Fruit fly (Drosophila melanogaster) Kc167 (cell line): ENCODE results near the gene Gr5a.

ENCODE experiments used
- Myc ChIP-seq: fragments of >200 bp; optimal IDR thresholded peaks from 2 replicates; lab custom pipeline; 2017; ENCODE audit warnings: missing external identifiers
- Sin3A ChIP-seq: fragments of >200 bp; optimal IDR thresholded peaks from 2 replicates; lab custom pipeline; 2018; ENCODE audit warnings: missing external identifiers
- h ChIP-seq: fragments of >200 bp; optimal IDR thresholded peaks from 3 replicates; lab custom pipeline; 2018; ENCODE audit warnings: missing external identifiers
- insv ChIP-seq: fragments of >200 bp; optimal IDR thresholded peaks from 3 replicates; lab custom pipeline; 2018; ENCODE audit warnings: missing external identifiers
- psq ChIP-seq: fragments of >200 bp; optimal IDR thresholded peaks from 2 replicates; lab custom pipeline; 2017; ENCODE audit warnings: missing external identifiers
- ttk ChIP-seq: sonication (Bioruptor generic); optimal IDR thresholded peaks from 2 replicates; lab custom pipeline; 2017; ENCODE audit warnings: missing external identifiers

Gr5a gene

DNA sequence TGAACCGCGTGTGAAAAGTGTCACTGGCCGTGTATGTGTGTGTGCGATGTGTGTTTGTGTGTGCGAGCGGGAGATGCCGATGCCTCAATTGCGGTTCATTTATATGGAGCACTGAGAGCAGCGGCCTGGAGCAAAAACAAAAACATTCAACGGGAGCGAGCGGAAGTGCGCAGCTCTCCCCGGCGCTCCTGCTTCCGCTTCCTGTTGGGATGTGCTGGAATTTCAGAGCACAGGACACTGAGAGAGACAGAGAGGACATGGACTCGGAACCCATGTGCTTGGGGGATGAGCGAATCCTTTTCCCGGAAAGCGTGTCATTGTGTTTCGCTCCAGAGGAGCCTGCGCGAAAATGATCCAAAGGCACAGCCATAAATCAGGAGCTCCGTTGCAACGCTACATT lies 16.2 kb upstream of the Gr5a start:
- no peak for TF ChIP-seq insv (lab: Kevin White, UChicago)
- no peak for TF ChIP-seq psq (lab: Kevin White, UChicago)
- no peak for TF ChIP-seq h
- TF ChIP-seq Sin3A: no peak
- no peak for TF ChIP-seq ttk (lab: Kevin White, UChicago)
- TF ChIP-seq Myc (lab: Kevin White, UChicago): no peak

DNA sequence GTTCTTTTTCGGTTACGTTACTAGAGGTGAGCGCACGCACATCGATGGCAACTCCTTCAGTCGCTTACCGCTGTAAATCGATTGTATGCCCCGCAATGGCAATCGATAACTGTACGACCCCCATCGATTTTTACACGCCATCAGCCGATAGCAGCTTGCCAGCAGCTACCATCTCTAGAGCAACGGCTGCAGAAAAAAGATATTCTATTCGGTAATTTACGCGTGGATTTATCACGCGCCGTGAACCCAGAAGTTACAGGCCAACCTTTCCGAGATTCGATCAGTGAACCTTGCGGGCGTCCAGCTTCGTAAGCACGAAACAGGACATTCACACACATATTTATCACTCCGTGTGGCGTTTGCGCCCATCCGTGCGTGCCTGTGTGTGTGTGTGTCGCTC lies 14.5 kb upstream of the Gr5a start, which contains the start of the genes Sirt4 and CG4119:
Gene Sirt4 (minus strand): TSS at position 39 of the 400 bp plus-strand sequence.
Gene CG4119 (plus strand): TSS at position 151 of the 400 bp plus-strand sequence.
- TF ChIP-seq h (no peak), insv (lab: Kevin White, UChicago) (no peak), Sin3A (no peak), ttk (lab: Kevin White, UChicago) (no peak), psq (lab: Kevin White, UChicago) (no peak)

DNA sequence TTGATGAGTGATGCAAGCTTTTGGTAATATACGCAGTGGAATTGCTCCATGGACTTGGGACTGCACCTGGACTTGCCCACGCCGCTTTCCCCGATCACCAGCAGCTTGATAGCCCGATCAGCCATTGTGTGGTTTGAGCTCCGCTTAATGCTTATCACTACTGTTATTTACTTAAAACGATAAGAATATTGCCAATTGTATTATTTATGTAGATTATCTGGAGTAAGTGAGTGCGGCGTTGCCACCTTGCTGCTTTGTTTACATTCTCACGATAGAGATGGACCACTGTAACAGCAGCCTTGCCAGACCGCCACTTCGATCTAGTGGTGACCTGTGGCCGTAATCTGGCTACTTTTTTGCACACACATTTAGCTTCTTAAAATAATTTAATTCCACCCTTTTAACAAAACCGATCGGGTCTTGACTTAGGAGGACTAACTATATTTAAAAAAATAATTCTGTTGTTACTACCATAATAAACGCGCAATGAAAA lies 8.8 kb upstream of the Gr5a start, which contains the start of gene Rab18:
Gene Rab18 (minus strand): TSS at position 276 of the 493 bp plus-strand sequence.
- TF ChIP-seq insv (lab: Kevin White, UChicago) (no peak), psq (lab: Kevin White, UChicago) (no peak), Myc (lab: Kevin White, UChicago) (no peak), ttk (lab: Kevin White, UChicago) (no peak), h (no peak), Sin3A (no peak)

DNA sequence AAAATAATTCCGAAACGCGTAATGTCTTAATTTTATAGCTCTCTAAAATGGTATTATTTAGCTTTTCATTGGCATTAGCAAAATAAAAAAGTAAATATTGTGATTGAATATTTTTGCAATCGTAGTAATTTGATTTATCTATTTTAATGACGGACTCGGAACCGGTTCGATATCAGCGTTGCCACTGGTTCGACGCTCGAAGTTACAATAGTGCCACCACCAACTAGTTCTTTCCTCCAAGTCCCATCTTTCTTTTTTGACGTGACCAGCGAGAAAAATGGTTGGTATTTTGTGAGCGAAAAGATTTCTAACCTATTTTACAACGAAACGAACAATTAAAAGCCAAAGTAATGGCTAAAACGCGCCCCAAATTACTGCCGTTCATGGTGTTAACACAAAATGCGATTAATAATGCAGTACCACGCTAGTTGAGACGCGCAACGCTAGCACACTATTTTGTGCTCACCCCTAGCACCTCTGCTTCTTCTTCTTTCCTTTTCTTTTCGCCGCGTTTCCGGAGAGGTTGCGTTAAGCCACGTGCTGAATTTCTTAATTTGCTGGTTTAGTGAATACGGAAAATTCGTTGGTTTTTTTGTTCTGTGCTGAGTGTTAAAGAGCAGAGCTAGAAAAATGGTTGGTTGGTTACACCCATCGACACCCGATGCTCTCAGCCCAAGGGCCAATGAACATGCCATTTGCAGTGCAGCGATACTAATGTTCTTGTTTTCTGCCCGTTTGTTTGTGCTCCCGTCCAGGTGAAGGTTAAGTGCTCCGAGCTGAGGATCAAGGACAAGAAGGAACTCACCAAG lies 8.0 kb upstream of the Gr5a start, which contains the start of gene RpL35:
Gene RpL35 (plus strand): TSS at position 159 of the 809 bp plus-strand sequence.
- no peak for TF ChIP-seq h
- TF ChIP-seq insv (lab: Kevin White, UChicago): no peak
- TF ChIP-seq psq (lab: Kevin White, UChicago): no peak
- TF ChIP-seq Myc (lab: Kevin White, UChicago): no peak
- TF ChIP-seq Sin3A: no peak
- TF ChIP-seq ttk (lab: Kevin White, UChicago): no peak

DNA sequence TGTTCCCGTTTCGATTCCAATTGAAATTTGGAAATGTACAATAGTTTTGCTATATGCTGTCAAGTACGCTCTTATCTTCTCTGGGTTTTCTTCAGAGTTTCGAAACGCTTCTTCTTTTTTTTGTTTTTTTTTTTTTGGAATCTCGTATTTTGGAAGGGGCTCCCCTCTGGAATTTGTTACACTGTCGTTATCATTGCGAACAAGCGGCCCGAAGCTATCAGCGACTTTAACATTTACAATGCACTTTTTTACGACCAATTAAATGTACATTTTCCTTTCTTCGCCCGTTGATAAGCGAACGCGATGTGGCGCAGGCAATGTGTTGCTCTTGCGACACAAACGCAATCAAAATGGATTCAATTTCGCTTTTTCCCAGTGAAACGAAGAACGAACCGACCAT lies 3.6 kb upstream of the Gr5a start:
- TF ChIP-seq h (no peak), insv (lab: Kevin White, UChicago) (no peak), psq (lab: Kevin White, UChicago) (no peak), Sin3A (no peak), Myc (lab: Kevin White, UChicago) (no peak)

DNA sequence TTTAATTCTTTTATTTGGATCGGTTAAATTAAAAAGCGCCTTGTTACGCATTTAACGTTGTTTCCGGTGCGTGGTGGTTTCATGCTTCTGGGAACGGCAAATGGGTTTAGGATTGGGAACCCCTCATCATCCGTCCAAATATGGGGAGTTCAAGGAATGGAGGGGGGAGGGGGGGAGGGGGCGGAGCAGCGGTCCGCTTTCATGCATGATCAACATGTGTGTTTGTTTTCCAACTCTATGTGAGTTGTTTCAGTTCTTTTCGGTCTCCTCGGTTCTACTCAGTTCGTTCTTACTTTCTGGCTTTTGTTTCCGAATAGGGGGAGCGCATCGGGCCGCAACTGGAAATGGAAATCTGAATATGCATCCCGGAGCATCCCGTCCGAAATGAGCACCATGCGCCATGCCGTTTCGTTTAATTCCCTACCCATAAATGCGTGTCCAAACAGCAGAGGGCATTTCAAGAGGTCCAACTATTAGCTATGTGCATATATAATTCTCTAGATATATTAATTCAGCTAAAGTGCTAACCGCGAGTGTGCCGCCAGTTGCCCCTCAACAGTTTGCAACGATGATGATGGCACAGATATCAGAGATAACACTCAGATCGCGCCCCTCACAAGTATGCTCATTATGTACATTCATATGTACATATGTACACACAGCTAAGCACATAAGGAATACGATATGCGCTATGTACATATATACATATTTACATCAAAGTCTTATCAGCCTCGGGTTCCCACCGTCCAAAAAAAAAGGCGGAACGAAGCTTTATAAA lies 2.8 kb upstream of the Gr5a start:
- no peak for TF ChIP-seq ttk (lab: Kevin White, UChicago)
- TF ChIP-seq Sin3A: no peak
- no peak for TF ChIP-seq Myc (lab: Kevin White, UChicago)
- no peak for TF ChIP-seq h
- no peak for TF ChIP-seq insv (lab: Kevin White, UChicago)
- TF ChIP-seq psq (lab: Kevin White, UChicago): no peak

dm6 chrX:5678178-5678470 lies 2.3 kb upstream of the Gr5a start:
- no peak for TF ChIP-seq h
- TF ChIP-seq Sin3A: no peak
- TF ChIP-seq insv (lab: Kevin White, UChicago): no peak
- no peak for TF ChIP-seq Myc (lab: Kevin White, UChicago)
- no peak for TF ChIP-seq psq (lab: Kevin White, UChicago)
- no peak for TF ChIP-seq ttk (lab: Kevin White, UChicago)

- TF ChIP-seq psq (lab: Kevin White, UChicago) (no peak), Myc (lab: Kevin White, UChicago) (no peak), h (no peak), Sin3A (no peak), insv (lab: Kevin White, UChicago) (no peak), ttk (lab: Kevin White, UChicago) (no peak)
Measured at dm6 chrX:5679079-5679932, 1.1 kb upstream of the Gr5a start.

DNA sequence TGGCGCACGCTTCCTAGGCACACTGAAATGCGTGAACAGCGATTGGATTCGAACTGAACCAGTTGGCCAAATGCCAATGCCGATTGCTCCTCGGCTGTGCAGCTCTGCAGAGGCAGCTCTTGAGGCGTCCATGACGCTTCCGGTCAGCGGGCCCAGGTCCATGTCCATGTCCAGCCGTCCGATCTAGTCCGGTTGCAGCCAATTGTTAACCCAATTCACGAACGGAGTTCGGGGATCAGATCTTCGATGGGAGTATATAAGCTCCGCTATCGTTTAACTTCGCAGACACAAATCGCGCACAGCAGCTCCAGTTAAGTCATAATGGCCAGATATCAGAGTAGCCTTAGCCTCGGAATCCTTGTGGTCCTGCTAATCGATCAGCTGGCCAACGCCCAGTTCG lies 2.5 kb downstream of the Gr5a start, which contains the start of gene CG42449:
Gene CG42449 (plus strand): TSS at position 301 of the 400 bp plus-strand sequence.
- TF ChIP-seq psq (lab: Kevin White, UChicago) (no peak), Sin3A (no peak), Myc (lab: Kevin White, UChicago) (no peak), insv (lab: Kevin White, UChicago) (no peak), ttk (lab: Kevin White, UChicago) (no peak), h (no peak)

DNA sequence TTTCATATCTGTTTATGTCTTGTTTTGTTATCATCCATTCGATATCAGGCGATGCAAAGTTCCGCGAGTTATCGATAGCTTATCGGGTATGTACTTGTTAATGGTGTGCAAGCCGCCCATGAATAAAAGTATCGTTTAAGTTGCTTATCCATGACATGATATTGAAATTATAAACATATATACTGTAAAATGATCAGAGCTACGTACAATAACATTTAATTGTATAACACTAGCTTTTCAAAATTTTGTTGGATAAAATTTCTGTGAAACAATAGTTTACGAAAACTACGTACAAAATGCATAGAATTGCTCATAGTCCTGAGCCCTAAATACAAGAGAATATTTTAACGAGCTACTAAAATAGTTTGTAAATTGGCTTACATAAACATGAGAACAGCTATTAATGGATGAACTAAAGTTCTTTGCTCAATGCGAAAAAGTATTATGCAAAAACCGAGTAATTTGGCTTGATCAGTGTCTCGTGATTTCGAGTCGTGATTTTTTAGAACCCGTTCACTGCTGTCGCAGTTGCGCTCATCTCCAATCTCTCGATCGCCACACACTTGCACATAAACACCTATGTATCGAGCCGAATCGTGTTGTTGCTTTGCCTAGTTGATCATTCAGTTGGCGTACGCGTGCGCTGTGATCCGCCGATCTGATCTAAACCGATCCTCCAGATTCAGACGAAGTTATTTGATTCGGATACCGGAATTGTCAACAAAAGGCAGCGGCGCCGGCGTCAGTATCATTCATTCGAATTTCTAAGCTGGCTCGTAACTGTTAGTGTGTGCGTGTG lies 9.2 kb downstream of the Gr5a start, which contains the start of the genes PGAP1 and cv:
Gene PGAP1 (minus strand): TSS at position 57 of the 799 bp plus-strand sequence.
Gene cv (plus strand): TSS at position 586 of the 799 bp plus-strand sequence.
- no peak for TF ChIP-seq Myc (lab: Kevin White, UChicago)
- no peak for TF ChIP-seq ttk (lab: Kevin White, UChicago)
- TF ChIP-seq psq (lab: Kevin White, UChicago): peak; percentile 79
- no peak for TF ChIP-seq h
- no peak for TF ChIP-seq insv (lab: Kevin White, UChicago)
- no peak for TF ChIP-seq Sin3A
